Fruit fly (Drosophila melanogaster) S2 (cell line): ENCODE results near the gene CG7264.

Source experiments
- CG8478 ChIP-seq: fragments of >200 bp; optimal IDR thresholded peaks from 2 replicates; lab custom pipeline; 2018
- CTCF ChIP-seq, 2 experiments: fragments of >200 bp; optimal IDR thresholded peaks; 2 replicates each; lab custom pipeline; 2018

DNA sequence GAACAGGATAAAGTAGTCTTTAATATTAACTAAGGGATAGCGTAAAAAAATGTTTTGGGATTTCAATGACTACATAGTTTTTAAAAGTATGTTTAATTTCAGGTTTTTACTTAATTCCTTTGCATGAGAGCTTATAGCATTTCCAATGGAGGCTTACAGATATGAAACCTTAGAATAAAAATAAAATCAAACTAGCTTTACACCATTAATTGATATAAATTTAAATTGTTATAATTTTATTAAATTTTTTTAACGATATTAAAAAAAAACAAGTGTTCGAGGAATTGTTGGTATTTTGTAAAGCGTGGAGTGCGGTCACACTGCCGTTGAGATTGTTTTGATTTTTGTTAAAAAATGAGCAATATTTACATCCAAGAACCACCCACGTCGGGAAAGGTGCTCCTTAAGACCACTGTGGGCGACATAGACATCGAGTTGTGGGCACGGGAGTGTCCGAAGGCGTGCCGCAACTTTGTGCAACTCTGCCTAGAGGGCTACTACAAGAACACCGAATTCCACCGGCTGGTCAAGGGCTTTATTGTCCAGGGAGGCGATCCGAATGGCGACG, 35.5 kb upstream of the CG7264 start, which contains the start of the genes twy and CG10907:
- TF ChIP-seq CTCF (optimal IDR thresholded peaks at IDR 0.05; lab: Kevin White, UChicago) = no peak
- no peak for TF ChIP-seq CG8478
